Worm (Caenorhabditis elegans): ENCODE data around the gene math-31.

DNA sequence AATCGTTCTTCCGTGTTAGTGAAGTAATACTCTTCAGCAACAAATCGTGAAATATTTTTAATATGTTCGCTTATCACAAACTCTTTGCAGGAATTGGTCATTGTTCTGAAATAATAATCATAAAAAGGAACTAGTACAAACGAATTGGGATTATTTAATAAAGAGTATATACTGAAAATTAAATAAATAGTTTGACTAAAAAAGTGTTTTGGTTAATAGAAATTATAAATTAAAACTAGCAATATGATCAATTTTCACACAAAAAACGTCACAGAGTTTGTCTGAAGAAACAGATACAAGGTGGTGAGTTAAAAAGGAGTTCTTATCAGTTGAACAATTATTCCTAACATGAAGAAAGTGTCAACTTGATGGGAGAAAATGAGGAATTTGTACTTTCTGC lies 29.9 kb downstream of the math-31 start, which contains the start of gene math-5:
- TF ChIP-seq fkh-10 (GFP tag; optimal IDR thresholded peaks at IDR 0.05), result no peak
- TF ChIP-seq set-16 (GFP tag; IDR thresholded peaks at IDR 0.05), result no peak
- TF ChIP-seq lin-15B (tag; optimal IDR thresholded peaks at IDR 0.05), result no peak
- no peak for TF ChIP-seq lim-7 (GFP tag; IDR thresholded peaks at IDR 0.05)
- TF ChIP-seq pqm-1 (tag; optimal IDR thresholded peaks at IDR 0.05), result no peak
- TF ChIP-seq fos-1 (tag; optimal IDR thresholded peaks at IDR 0.05), result no peak
- TF ChIP-seq lin-13 (GFP tag; optimal IDR thresholded peaks at IDR 0.05), result no peak
- no peak for TF ChIP-seq rbr-2 (tag; optimal IDR thresholded peaks at IDR 0.05)
- no peak for TF ChIP-seq dmd-6 (GFP tag; IDR thresholded peaks at IDR 0.05)
- no peak for TF ChIP-seq pha-4 (GFP tag; IDR thresholded peaks at IDR 0.05)
- TF ChIP-seq pha-4 (tag; optimal IDR thresholded peaks at IDR 0.05), result no peak

All from whole organism, L4 larva.